ENCODE assay signal across 2 fruit fly cellular contexts in the genomic region with DNA sequence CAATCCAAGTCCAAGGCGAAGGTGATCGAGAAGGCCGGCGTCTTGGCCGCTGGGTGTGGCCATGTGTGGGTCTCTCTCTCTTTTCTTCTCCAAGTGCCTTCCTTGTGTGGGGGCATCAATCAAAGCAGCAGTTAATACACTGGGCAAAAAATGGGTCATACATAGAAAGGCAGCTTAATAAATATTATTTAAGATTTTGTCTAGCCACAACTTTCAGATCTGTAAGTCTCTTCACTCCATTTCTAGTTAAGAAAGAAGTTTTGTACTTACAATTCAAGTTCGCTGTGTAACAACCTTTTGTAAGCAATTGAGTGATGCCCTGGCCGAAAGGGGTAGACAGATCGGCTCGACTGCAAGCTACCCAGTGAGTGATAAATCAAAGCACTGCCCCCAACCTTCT.
TF ChIP-seq lines count a peak whose summit lies in the region.

No protein-coding gene starts in this region.

TF ChIP-seq in whole organism, embryonic, 481 proteins besides CTCF, POLR2A, EP300 and RAD21 (continued from another document):
- TF ChIP-seq Mrtf (GFP tag; IDR thresholded peaks at IDR 0.05; lab: Robert Waterston, UW) (0 out of 3 replicates have a peak, but pooled peaks have one; percentile 39), gt (GFP tag; IDR thresholded peaks at IDR 0.05; lab: Robert Waterston, UW) (no peak), BtbVII (GFP tag; optimal IDR thresholded peaks at IDR 0.05; lab: Kevin White, UChicago) (no peak), CG1603 (tag; optimal IDR thresholded peaks at IDR 0.05; lab: Kevin White, UChicago) (peak; percentile 15), CoRest (tag; optimal IDR thresholded peaks at IDR 0.05; lab: Kevin White, UChicago) (no peak), chm (GFP tag; IDR thresholded peaks at IDR 0.05; lab: Robert Waterston, UW) (0 out of 2 replicates have a peak, but pooled peaks have one; percentile 20), CG14667 (GFP tag; IDR thresholded peaks at IDR 0.05; lab: Robert Waterston, UW) (0 out of 2 replicates have a peak, but pooled peaks have one; percentile 12), disco-r (GFP tag; optimal IDR thresholded peaks at IDR 0.05; lab: Kevin White, UChicago) (no peak), CG9215 (GFP tag; IDR thresholded peaks at IDR 0.05; lab: Robert Waterston, UW) (no peak), sens (GFP tag; lab: Kevin White, UChicago) (peak; percentile 82), CG11504 (tag; optimal IDR thresholded peaks at IDR 0.05; lab: Kevin White, UChicago) (peak; percentile 40), zfh1 (GFP tag; IDR thresholded peaks at IDR 0.05; lab: Robert Waterston, UW) (0 out of 3 replicates have a peak, but pooled peaks have one; percentile 51), HLH3B (GFP tag; IDR thresholded peaks at IDR 0.05; lab: Robert Waterston, UW) (peak; percentile 26; the same call in 1 of the 2 replicates), hb (GFP tag; IDR thresholded peaks at IDR 0.05; lab: Robert Waterston, UW; ENCODE audit: partially characterized antibody) (no peak), CG18262 (tag; optimal IDR thresholded peaks at IDR 0.05; lab: Kevin White, UChicago) (peak; percentile 17), D (optimal IDR thresholded peaks at IDR 0.05; lab: Kevin White, UChicago) (no peak), D (GFP tag; optimal IDR thresholded peaks at IDR 0.05; lab: Kevin White, UChicago) (peak; percentile 9), fd96Cb (tag; optimal IDR thresholded peaks at IDR 0.05; lab: Kevin White, UChicago) (peak; percentile 11), Xrp1 (GFP tag; IDR thresholded peaks at IDR 0.05; lab: Robert Waterston, UW) (peak; percentile 26; the same call in 1 of the 2 replicates), CG17359 (tag; optimal IDR thresholded peaks at IDR 0.05; lab: Kevin White, UChicago) (peak; percentile 36), Gsc (GFP tag; IDR thresholded peaks at IDR 0.05; lab: Robert Waterston, UW) (no peak), CG10959 (GFP tag; IDR thresholded peaks at IDR 0.05; lab: Robert Waterston, UW) (peak; percentile 22; the same call in 1 of the 2 replicates), Jarid2 (GFP tag; optimal IDR thresholded peaks at IDR 0.05; lab: Kevin White, UChicago) (no peak), ranshi (GFP tag; IDR thresholded peaks at IDR 0.05; lab: Robert Waterston, UW) (peak; percentile 13; the same call in 1 of the 2 replicates)

TF ChIP-seq in whole organism, prepupa, 60 proteins besides CTCF, POLR2A, EP300 and RAD21 (continued from another document):
- TF ChIP-seq CG8319 (GFP tag; optimal IDR thresholded peaks at IDR 0.05; lab: Kevin White, UChicago) (peak; percentile 16), cyc (GFP tag; optimal IDR thresholded peaks at IDR 0.05; lab: Kevin White, UChicago) (peak; percentile 72), esn (GFP tag; optimal IDR thresholded peaks at IDR 0.05; lab: Kevin White, UChicago) (no peak), CG34406 (GFP tag; optimal IDR thresholded peaks at IDR 0.05; lab: Kevin White, UChicago) (no peak)
